Fruit fly (Drosophila melanogaster): ENCODE data around the gene RhoGAP68F.
A peak's percentile ranks its signal among the peaks of the same experiment; 100 is the strongest.

DNA sequence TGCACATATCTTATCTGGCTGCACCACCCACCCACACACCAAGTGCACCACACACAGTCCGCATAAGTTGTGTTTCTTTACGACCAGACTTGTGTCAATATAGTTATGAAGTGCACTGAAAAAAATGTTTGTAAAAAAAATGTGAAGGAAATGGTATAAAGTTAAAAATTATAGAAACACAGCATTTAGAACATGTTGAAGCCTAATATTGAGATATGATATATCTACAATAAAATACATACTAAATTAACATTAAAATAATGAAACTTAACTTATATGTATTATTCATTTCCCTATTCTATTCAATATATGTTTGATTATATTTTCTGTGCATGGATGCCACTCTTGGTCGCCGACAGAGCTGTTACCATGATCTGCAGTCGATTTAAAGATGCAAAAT, 25.7 kb upstream of the RhoGAP68F start:
- TF ChIP-seq CG14655 (GFP tag; optimal IDR thresholded peaks at IDR 0.05): peak; percentile 59
- TF ChIP-seq Ets98B (GFP tag; IDR thresholded peaks at IDR 0.05): no peak
- no peak for TF ChIP-seq D1 (tag; optimal IDR thresholded peaks at IDR 0.05)
- no peak for TF ChIP-seq rn (GFP tag; IDR thresholded peaks at IDR 0.05)
- TF ChIP-seq fd96Ca (GFP tag; IDR thresholded peaks at IDR 0.05): no peak
- TF ChIP-seq CG8159 (tag; optimal IDR thresholded peaks at IDR 0.05): peak; percentile 73
- TF ChIP-seq Pif1B (GFP tag; optimal IDR thresholded peaks at IDR 0.05): no peak
- TF ChIP-seq CG9948 (tag; optimal IDR thresholded peaks at IDR 0.05): peak; percentile 55
- peak; percentile 39 for TF ChIP-seq CG15710 (tag; optimal IDR thresholded peaks at IDR 0.05)
- no peak for TF ChIP-seq CG13204 (GFP tag; optimal IDR thresholded peaks at IDR 0.05)
- no peak for TF ChIP-seq EcR (GFP tag; optimal IDR thresholded peaks at IDR 0.05)
- TF ChIP-seq Snoo (tag; optimal IDR thresholded peaks at IDR 0.05): no peak
- TF ChIP-seq gl (tag; optimal IDR thresholded peaks at IDR 0.05): no peak
- TF ChIP-seq Pif1A (GFP tag; optimal IDR thresholded peaks at IDR 0.05): no peak
